Fruit fly (Drosophila melanogaster) whole organism, embryonic: ENCODE results near the gene Gdi.
A peak's percentile ranks its signal among the peaks of the same experiment; 100 is the strongest.

ENCODE experiments used
- Awh ChIP-seq: fragments of 200-800 bp; sonication (Bioruptor generic); IDR thresholded peaks from 2 replicates; pipeline ENCODE4, ENCODE4 v1.3.6; 2022; ENCODE audit warnings: missing biosample characterization, missing genetic modification characterization
- Bteb2 ChIP-seq: fragments of 200-800 bp; sonication (Bioruptor generic); optimal IDR thresholded peaks from 2 replicates; lab custom pipeline; 2016; ENCODE audit warnings: missing biosample characterization, missing genetic modification characterization
- CG10543 ChIP-seq: fragments of 200-800 bp; sonication (Bioruptor generic); optimal IDR thresholded peaks from 3 replicates; lab custom pipeline; 2017; ENCODE audit warnings: missing biosample characterization, mild to moderate bottlenecking, missing genetic modification characterization, moderate library complexity
- CG11085 ChIP-seq: fragments of 200-800 bp; sonication (Bioruptor generic); IDR thresholded peaks from 2 replicates; pipeline ENCODE4 v1.3.6; 2022; ENCODE audit warnings: missing biosample characterization, missing genetic modification characterization
- CG11695 ChIP-seq: fragments of 200-800 bp; sonication (Bioruptor generic); IDR thresholded peaks from 3 replicates; pipeline ENCODE4 v1.3.6; 2022; ENCODE audit warnings: missing biosample characterization, missing genetic modification characterization
- CG12236 ChIP-seq: fragments of 200-800 bp; sonication (Bioruptor generic); optimal IDR thresholded peaks from 2 replicates; lab custom pipeline; 2016; ENCODE audit warnings: missing biosample characterization, missing genetic modification characterization
- CG13287 ChIP-seq: fragments of 200-800 bp; sonication (Bioruptor generic); IDR thresholded peaks from 2 replicates; pipeline ENCODE4 v1.3.6; 2022; ENCODE audit warnings: missing biosample characterization, missing genetic modification characterization; ENCODE audit not compliant: partially characterized antibody
- CG14667 ChIP-seq: fragments of 200-800 bp; sonication (Bioruptor generic); IDR thresholded peaks from 2 replicates; pipeline ENCODE4 v1.3.6; 2022; ENCODE audit warnings: missing biosample characterization, missing genetic modification characterization
- CG17186 ChIP-seq: fragments of 200-800 bp; sonication (Bioruptor generic); optimal IDR thresholded peaks from 3 replicates; lab custom pipeline; 2017; ENCODE audit warnings: missing biosample characterization, missing genetic modification reagents, missing genetic modification characterization
- CG17359 ChIP-seq: fragments of 200-800 bp; sonication (Bioruptor generic); optimal IDR thresholded peaks from 3 replicates; lab custom pipeline; 2018; ENCODE audit warnings: missing biosample characterization, mild to moderate bottlenecking, missing genetic modification characterization, moderate library complexity
- CG2116 ChIP-seq: fragments of 200-800 bp; sonication (Bioruptor generic); optimal IDR thresholded peaks from 3 replicates; lab custom pipeline; 2018; ENCODE audit warnings: missing biosample characterization, mild to moderate bottlenecking, missing genetic modification characterization
- CG2875 ChIP-seq: fragments of 200-800 bp; sonication (Bioruptor generic); optimal IDR thresholded peaks from 2 replicates; lab custom pipeline; 2017; ENCODE audit warnings: missing biosample characterization, mild to moderate bottlenecking, missing genetic modification characterization, missing genetic modification reagents
- CG31224 ChIP-seq: fragments of 200-800 bp; sonication (Bioruptor generic); IDR thresholded peaks from 2 replicates; pipeline ENCODE4 v1.3.6; 2022; ENCODE audit warnings: missing biosample characterization, missing genetic modification characterization
- CG4730 ChIP-seq: fragments of 200-800 bp; sonication (Bioruptor generic); IDR thresholded peaks from 2 replicates; pipeline ENCODE4 v1.3.6; 2022; ENCODE audit warnings: missing biosample characterization, missing genetic modification characterization
- CG6175 ChIP-seq: fragments of 200-800 bp; sonication (Bioruptor generic); IDR thresholded peaks from 3 replicates; pipeline ENCODE4 v1.3.6; 2022; ENCODE audit warnings: missing biosample characterization, missing genetic modification characterization
- CG6791 ChIP-seq: fragments of 200-800 bp; sonication (Bioruptor generic); IDR thresholded peaks from 3 replicates; pipeline ENCODE4 v1.3.6; 2022; ENCODE audit warnings: missing biosample characterization, missing genetic modification characterization; ENCODE audit not compliant: partially characterized antibody
- CG7271 ChIP-seq: fragments of 200-800 bp; sonication (Bioruptor generic); optimal IDR thresholded peaks from 2 replicates; lab custom pipeline; 2018; ENCODE audit warnings: missing biosample characterization, mild to moderate bottlenecking, missing genetic modification characterization, moderate library complexity
- CG8290 ChIP-seq, 3 experiments: fragments of 200-800 bp; sonication (Bioruptor generic); optimal IDR thresholded peaks; 2 replicates each; lab custom pipeline; 2016 to 2019; ENCODE audit warnings: missing biosample characterization in 3 of 3, missing genetic modification characterization in 3 of 3, mild to moderate bottlenecking in 2 of 3, moderate library complexity in 1 of 3
- CG8359 ChIP-seq: fragments of 200-800 bp; sonication (Bioruptor generic); optimal IDR thresholded peaks from 2 replicates; lab custom pipeline; 2017; ENCODE audit warnings: missing biosample characterization, mild to moderate bottlenecking, missing genetic modification characterization, borderline replicate concordance
- CG8388 ChIP-seq: fragments of 200-800 bp; sonication (Bioruptor generic); optimal IDR thresholded peaks from 2 replicates; lab custom pipeline; 2019; ENCODE audit warnings: missing biosample characterization, mild to moderate bottlenecking, missing genetic modification characterization, moderate library complexity
- Dip2 ChIP-seq: fragments of 200-800 bp; sonication (Bioruptor generic); IDR thresholded peaks from 2 replicates; pipeline ENCODE4 v1.3.6; 2022; ENCODE audit warnings: missing biosample characterization, missing genetic modification characterization
- E2f1 ChIP-seq: fragments of 200-800 bp; sonication (Bioruptor generic); IDR thresholded peaks from 2 replicates; pipeline ENCODE4 v1.3.6; 2022; ENCODE audit warnings: missing biosample characterization, missing genetic modification characterization
- Eip74EF ChIP-seq, 2 experiments: fragments of 200-800 bp in 1 of 2; fragments of >200 bp in 1 of 2; sonication (Bioruptor generic) in 1 of 2; optimal IDR thresholded peaks; 2 replicates each; lab custom pipeline; 2017 to 2019; ENCODE audit warnings: missing biosample characterization in 2 of 2, missing genetic modification characterization in 2 of 2, mild to moderate bottlenecking in 1 of 2, moderate library complexity in 1 of 2
- Elba2 ChIP-seq: fragments of 200-800 bp; sonication (Bioruptor generic); optimal IDR thresholded peaks from 3 replicates; lab custom pipeline; 2016; ENCODE audit warnings: missing biosample characterization, missing genetic modification characterization
- Hr39 ChIP-seq: fragments of >200 bp; optimal IDR thresholded peaks from 2 replicates; lab custom pipeline; 2017
- Hr78 ChIP-seq, 2 experiments: fragments of 200-800 bp in 1 of 2; fragments of >200 bp in 1 of 2; sonication (Bioruptor generic) in 1 of 2; optimal IDR thresholded peaks; 2 replicates each; lab custom pipeline; 2017 to 2019; ENCODE audit warnings: missing biosample characterization in 2 of 2, missing genetic modification characterization in 2 of 2, mild to moderate bottlenecking in 1 of 2, moderate library complexity in 1 of 2
- Lpt ChIP-seq: fragments of >200 bp; optimal IDR thresholded peaks from 2 replicates; lab custom pipeline; 2018; ENCODE audit warnings: missing biosample characterization, missing genetic modification characterization
- Med ChIP-seq: fragments of 200-800 bp; sonication (Bioruptor generic); peaks from one replicate; lab custom pipeline; 2016; ENCODE audit warnings: missing biosample characterization, missing genetic modification characterization, mild to moderate bottlenecking, inconsistent platforms, moderate library complexity
- NC2α ChIP-seq: fragments of 200-800 bp; sonication (Bioruptor generic); optimal IDR thresholded peaks from 2 replicates; lab custom pipeline; 2016; ENCODE audit warnings: missing biosample characterization, missing genetic modification characterization
- Nf-YC ChIP-seq: fragments of 200-800 bp; optimal IDR thresholded peaks from 3 replicates; lab custom pipeline; 2019; ENCODE audit warnings: missing biosample characterization, mild to moderate bottlenecking, missing genetic modification characterization, moderate library complexity
- NfI ChIP-seq: fragments of 200-800 bp; sonication (Bioruptor generic); optimal IDR thresholded peaks from 3 replicates; lab custom pipeline; 2018; ENCODE audit warnings: missing biosample characterization, mild to moderate bottlenecking, missing genetic modification characterization, moderate library complexity
- Rfx ChIP-seq: fragments of 200-800 bp; sonication (Bioruptor generic); IDR thresholded peaks from 2 replicates; pipeline ENCODE4 v1.3.6; 2022; ENCODE audit warnings: missing biosample characterization, missing genetic modification characterization
- Spps ChIP-seq: fragments of 200-800 bp; sonication (Bioruptor generic); optimal IDR thresholded peaks from 2 replicates; lab custom pipeline; 2018; ENCODE audit warnings: missing biosample characterization, mild to moderate bottlenecking, missing genetic modification characterization
- al ChIP-seq: fragments of 200-800 bp; sonication (Bioruptor generic); IDR thresholded peaks from 2 replicates; pipeline ENCODE4 v1.3.6; 2022; ENCODE audit warnings: missing biosample characterization, missing genetic modification characterization
- aop ChIP-seq: fragments of 200-800 bp; sonication (Bioruptor generic); IDR thresholded peaks from 2 replicates; pipeline ENCODE4 v1.3.6; 2022; ENCODE audit warnings: missing biosample characterization, missing genetic modification characterization
- ash1 ChIP-seq: fragments of 200-800 bp; sonication (Bioruptor generic); optimal IDR thresholded peaks from 2 replicates; lab custom pipeline; 2018; ENCODE audit warnings: missing biosample characterization, mild to moderate bottlenecking, missing genetic modification characterization
- caup ChIP-seq: fragments of 200-800 bp; sonication (Bioruptor generic); optimal IDR thresholded peaks from 3 replicates; lab custom pipeline; 2017; ENCODE audit warnings: missing biosample characterization, mild to moderate bottlenecking, missing genetic modification characterization, moderate library complexity; ENCODE audit not compliant: severe bottlenecking
- chinmo ChIP-seq: fragments of 200-800 bp; sonication (Bioruptor generic); IDR thresholded peaks from 4 replicates; pipeline ENCODE4 v1.3.6; 2022; ENCODE audit warnings: missing biosample characterization, missing genetic modification characterization; ENCODE audit not compliant: partially characterized antibody
- disco-r ChIP-seq: fragments of 200-800 bp; sonication (Bioruptor generic); optimal IDR thresholded peaks from 2 replicates; lab custom pipeline; 2016; ENCODE audit warnings: missing biosample characterization, missing genetic modification characterization
- dmrt11E ChIP-seq: fragments of 200-800 bp; sonication (Bioruptor generic); optimal IDR thresholded peaks from 3 replicates; lab custom pipeline; 2018; ENCODE audit warnings: missing biosample characterization, mild to moderate bottlenecking, missing genetic modification characterization, moderate library complexity
- hth ChIP-seq: fragments of >200 bp; optimal IDR thresholded peaks from 2 replicates; lab custom pipeline; 2017; ENCODE audit warnings: inconsistent platforms
- lov ChIP-seq, 2 experiments: fragments of 200-800 bp in 1 of 2; fragments of >200 bp in 1 of 2; sonication (Bioruptor generic) in 1 of 2; IDR thresholded peaks in 1 of 2; optimal IDR thresholded peaks in 1 of 2; 2 replicates in 1 of 2; 3 replicates in 1 of 2; pipeline versions ENCODE4 v1.3.6 to Lab custom; 2017 to 2022; ENCODE audit warnings: missing biosample characterization in 1 of 2, missing genetic modification characterization in 1 of 2
- luna ChIP-seq: fragments of 200-800 bp; sonication (Bioruptor generic); optimal IDR thresholded peaks from 2 replicates; lab custom pipeline; 2016; ENCODE audit warnings: missing biosample characterization, missing genetic modification characterization
- nmo ChIP-seq: fragments of 200-800 bp; sonication (Bioruptor generic); optimal IDR thresholded peaks from 2 replicates; lab custom pipeline; 2018; ENCODE audit warnings: missing biosample characterization, mild to moderate bottlenecking, missing genetic modification characterization, moderate library complexity
- schlank ChIP-seq: fragments of 200-800 bp; sonication (Bioruptor generic); optimal IDR thresholded peaks from 2 replicates; lab custom pipeline; 2018; ENCODE audit warnings: missing biosample characterization, mild to moderate bottlenecking, missing genetic modification characterization
- sd ChIP-seq: fragments of 200-800 bp; sonication (Bioruptor generic); optimal IDR thresholded peaks from 3 replicates; lab custom pipeline; 2018; ENCODE audit warnings: missing biosample characterization, mild to moderate bottlenecking, missing genetic modification characterization, moderate library complexity
- sisA ChIP-seq: fragments of 200-800 bp; sonication (Bioruptor generic); IDR thresholded peaks from 2 replicates; pipeline ENCODE4 v1.3.6; 2022; ENCODE audit warnings: missing biosample characterization, missing genetic modification characterization
- ssp ChIP-seq: fragments of 200-800 bp; sonication (Bioruptor generic); IDR thresholded peaks from 2 replicates; pipeline ENCODE4 v1.3.6; 2022; ENCODE audit warnings: missing biosample characterization, missing genetic modification characterization
- vvl ChIP-seq: fragments of 200-800 bp; sonication (Bioruptor generic); IDR thresholded peaks from 2 replicates; pipeline ENCODE4 v1.3.6; 2022; ENCODE audit warnings: missing biosample characterization, missing genetic modification characterization

Gdi gene

DNA sequence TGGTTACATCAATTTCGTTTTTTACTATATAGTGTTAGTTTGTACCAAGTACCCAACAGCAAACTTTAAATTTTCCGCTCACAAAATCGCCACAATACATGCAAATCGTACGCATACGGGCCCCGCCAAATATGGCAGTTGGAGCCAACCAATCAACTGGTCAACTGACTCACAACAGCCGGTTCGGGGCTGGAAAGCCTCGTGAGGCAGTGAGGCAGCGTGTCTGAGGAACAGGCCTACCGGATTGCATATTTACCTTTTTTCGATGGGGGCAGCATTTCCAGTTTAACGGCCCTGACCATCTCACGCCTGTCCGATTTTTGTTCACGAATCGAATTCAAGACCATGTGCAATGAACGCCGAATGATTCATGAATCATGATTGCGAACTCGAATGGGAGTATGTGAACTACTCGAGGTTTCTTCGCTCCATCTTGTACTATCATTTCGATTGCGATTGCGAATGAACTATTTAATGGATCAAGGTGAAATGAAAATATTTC is 11.9 kb upstream of the Gdi start:
- TF ChIP-seq E2f1 (GFP tag; lab: Robert Waterston, UW), result no peak
- TF ChIP-seq Spps (tag; lab: Kevin White, UChicago), result no peak
- TF ChIP-seq CG2116 (GFP tag; lab: Kevin White, UChicago), result no peak
- TF ChIP-seq Hr39 (lab: Kevin White, UChicago), result no peak
- TF ChIP-seq Rfx, result 0 out of 2 replicates have a peak, but pooled peaks have one; percentile 15
- TF ChIP-seq aop (GFP tag; lab: Robert Waterston, UW), result no peak
- no peak for TF ChIP-seq hth (lab: Kevin White, UChicago)
- TF ChIP-seq al, result no peak
- no peak for TF ChIP-seq CG17359 (tag; lab: Kevin White, UChicago)
- no peak for TF ChIP-seq Bteb2 (GFP tag; lab: Kevin White, UChicago)
- no peak for TF ChIP-seq ash1 (GFP tag; lab: Kevin White, UChicago)
- TF ChIP-seq disco-r (GFP tag; lab: Kevin White, UChicago), result no peak
- TF ChIP-seq CG8388 (GFP tag; lab: Kevin White, UChicago), result no peak
- no peak for TF ChIP-seq CG6791 (GFP tag; lab: Robert Waterston, UW)
- no peak for TF ChIP-seq CG11695 (GFP tag; lab: Robert Waterston, UW)
- no peak for TF ChIP-seq CG4730 (GFP tag; lab: Robert Waterston, UW)
- TF ChIP-seq CG31224 (GFP tag; lab: Robert Waterston, UW), result no peak
- no peak for TF ChIP-seq CG7271 (tag; lab: Kevin White, UChicago)
- no peak for TF ChIP-seq Lpt (GFP tag; lab: Kevin White, UChicago)
- peak; percentile 45 for TF ChIP-seq Nf-YC
- no peak for TF ChIP-seq CG8290 (GFP tag; optimal IDR thresholded peaks at IDR 0.05; lab: Kevin White, UChicago)
- peak in 1 of 2 experiments; percentile 3 for TF ChIP-seq CG8290 (tag; optimal IDR thresholded peaks at IDR 0.05; lab: Kevin White, UChicago)
- TF ChIP-seq NC2α, result no peak
- TF ChIP-seq CG10543 (GFP tag; lab: Kevin White, UChicago), result no peak
- TF ChIP-seq ssp (GFP tag; lab: Robert Waterston, UW), result no peak
- peak; percentile 49 for TF ChIP-seq vvl (GFP tag; lab: Robert Waterston, UW)
- no peak for TF ChIP-seq CG17186 (GFP tag; lab: Kevin White, UChicago)
- TF ChIP-seq sd (tag; lab: Kevin White, UChicago), result peak; percentile 25
- no peak for TF ChIP-seq Elba2 (GFP tag; lab: Kevin White, UChicago)
- TF ChIP-seq schlank, result no peak
- TF ChIP-seq Awh, result peak; percentile 41; the same call in 1 of the 2 replicates
- no peak for TF ChIP-seq sisA
- TF ChIP-seq NfI, result no peak
- no peak for TF ChIP-seq lov (optimal IDR thresholded peaks at IDR 0.05; lab: Kevin White, UChicago)
- TF ChIP-seq lov (GFP tag; IDR thresholded peaks at IDR 0.05; lab: Robert Waterston, UW), result 0 out of 3 replicates have a peak, but pooled peaks have one; percentile 45
- no peak for TF ChIP-seq dmrt11E (tag; lab: Kevin White, UChicago)
- TF ChIP-seq Eip74EF (GFP tag; optimal IDR thresholded peaks at IDR 0.05; lab: Kevin White, UChicago), result peak in 1 of 2 experiments; percentile 24
- no peak for TF ChIP-seq Hr78 (GFP tag; optimal IDR thresholded peaks at IDR 0.05; lab: Kevin White, UChicago)
- no peak for TF ChIP-seq Dip2 (GFP tag; lab: Robert Waterston, UW)
- TF ChIP-seq CG11085, result no peak
- no peak for TF ChIP-seq caup (GFP tag; lab: Kevin White, UChicago)
- peak; percentile 90; the same call in 2 of the 4 replicates for TF ChIP-seq chinmo (GFP tag; lab: Robert Waterston, UW)
- peak; percentile 45 for TF ChIP-seq Med (GFP tag; lab: Kevin White, UChicago)
- no peak for TF ChIP-seq CG8359 (GFP tag; lab: Kevin White, UChicago)
- no peak for TF ChIP-seq nmo
- TF ChIP-seq CG14667 (GFP tag; lab: Robert Waterston, UW), result no peak
- no peak for TF ChIP-seq CG12236 (GFP tag; lab: Kevin White, UChicago)
- 0 out of 2 replicates have a peak, but pooled peaks have one; percentile 24 for TF ChIP-seq CG13287
- no peak for TF ChIP-seq luna (GFP tag; lab: Kevin White, UChicago)
- no peak for TF ChIP-seq CG2875 (GFP tag; lab: Kevin White, UChicago)
- TF ChIP-seq CG6175 (GFP tag; lab: Robert Waterston, UW), result peak; percentile 63; the same call in 1 of the 3 replicates
